Worm (Caenorhabditis elegans): ENCODE results near the gene cam-1.

DNA sequence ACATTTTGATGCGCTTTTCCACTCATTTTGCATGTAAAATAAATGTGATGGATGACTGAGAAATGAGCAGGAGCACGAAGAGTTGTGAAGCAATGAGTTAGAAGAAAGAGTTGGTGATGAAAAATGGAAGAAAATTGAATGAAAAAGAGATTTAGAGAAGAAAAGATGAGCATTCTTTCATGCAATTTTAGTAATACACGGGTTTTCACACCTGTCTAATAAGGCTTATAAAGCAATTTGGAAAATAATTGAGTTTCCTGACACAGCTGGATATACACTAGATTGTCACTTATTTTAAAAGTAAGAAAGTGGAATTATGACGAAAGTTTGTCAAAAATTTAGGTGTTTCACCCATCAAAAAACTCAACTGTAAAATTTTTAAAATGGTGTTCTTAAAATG lies 690 bp upstream of the cam-1 start:
- TF ChIP-seq dve-1 (tag; optimal IDR thresholded peaks at IDR 0.05) = no peak
- TF ChIP-seq pax-1 (tag; optimal IDR thresholded peaks at IDR 0.05) = no peak
- TF ChIP-seq ceh-30 (tag; optimal IDR thresholded peaks at IDR 0.05) = no peak
- no peak for TF ChIP-seq pha-4 (tag; optimal IDR thresholded peaks at IDR 0.05)
